Fruit fly (Drosophila melanogaster): ENCODE measurements around the gene CG14949.

Gene CG14949

dm6 chr3L:2647523-2648378, 4.5 kb upstream of the CG14949 start, which contains the start of gene CG1246:
Gene CG1246, plus strand, starts transcription at chr3L:2648048.
- TF ChIP-seq h (GFP tag; optimal IDR thresholded peaks at IDR 0.05) = peak; percentile 41
- no peak for TF ChIP-seq sv (GFP tag; optimal IDR thresholded peaks at IDR 0.05)
- no peak for TF ChIP-seq Myc (optimal IDR thresholded peaks at IDR 0.05)
- peak; percentile 17 for TF ChIP-seq Jra (GFP tag; optimal IDR thresholded peaks at IDR 0.05)
- TF ChIP-seq N (GFP tag; optimal IDR thresholded peaks at IDR 0.05) = no peak
- peak; percentile 4 for TF ChIP-seq rgr (GFP tag; optimal IDR thresholded peaks at IDR 0.05)
- TF ChIP-seq br (GFP tag; optimal IDR thresholded peaks at IDR 0.05) = no peak
- no peak for TF ChIP-seq brk (GFP tag; optimal IDR thresholded peaks at IDR 0.05)
- TF ChIP-seq foxo (GFP tag; optimal IDR thresholded peaks at IDR 0.05) = no peak
- no peak for TF ChIP-seq Rel (GFP tag; optimal IDR thresholded peaks at IDR 0.05)
- TF ChIP-seq Rel (tag; optimal IDR thresholded peaks at IDR 0.05) = peak; percentile 56
- TF ChIP-seq CrebA (GFP tag; optimal IDR thresholded peaks at IDR 0.05; ENCODE audit: borderline replicate concordance) = no peak

- TF ChIP-seq Vsx2 (GFP tag; optimal IDR thresholded peaks at IDR 0.05; ENCODE audit: partially characterized antibody) = no peak
- TF ChIP-seq CG32264 (GFP tag; optimal IDR thresholded peaks at IDR 0.05) = no peak
- no peak for TF ChIP-seq h (GFP tag; optimal IDR thresholded peaks at IDR 0.05)
- no peak for TF ChIP-seq Dfd (GFP tag; optimal IDR thresholded peaks at IDR 0.05)
- TF ChIP-seq dmrt93B (GFP tag; optimal IDR thresholded peaks at IDR 0.05) = no peak
- TF ChIP-seq HLH106 (tag; optimal IDR thresholded peaks at IDR 0.05) = no peak
- TF ChIP-seq Rel (GFP tag; optimal IDR thresholded peaks at IDR 0.05) = no peak
- no peak for TF ChIP-seq Rel (tag; optimal IDR thresholded peaks at IDR 0.05)
- no peak for TF ChIP-seq brk (GFP tag; optimal IDR thresholded peaks at IDR 0.05)
- TF ChIP-seq N (GFP tag; optimal IDR thresholded peaks at IDR 0.05) = no peak
- TF ChIP-seq rgr (GFP tag; optimal IDR thresholded peaks at IDR 0.05) = no peak
- TF ChIP-seq ey (GFP tag; optimal IDR thresholded peaks at IDR 0.05) = no peak
Observed at dm6 chr3L:2645068-2645467, 1.8 kb upstream of the CG14949 start, which contains the start of gene CG1143. Gene CG1143, plus strand, starts transcription at chr3L:2645368.

- TF ChIP-seq h (GFP tag; optimal IDR thresholded peaks at IDR 0.05) = peak; percentile 4
- no peak for TF ChIP-seq br (GFP tag; optimal IDR thresholded peaks at IDR 0.05)
- peak in 1 of 2 experiments; percentile 30 for TF ChIP-seq foxo (GFP tag; optimal IDR thresholded peaks at IDR 0.05)
- TF ChIP-seq jim (GFP tag; optimal IDR thresholded peaks at IDR 0.05) = peak; percentile 87
- TF ChIP-seq rgr (GFP tag; optimal IDR thresholded peaks at IDR 0.05) = peak; percentile 37
- no peak for TF ChIP-seq Hnf4 (GFP tag; optimal IDR thresholded peaks at IDR 0.05)
- no peak for TF ChIP-seq brk (GFP tag; optimal IDR thresholded peaks at IDR 0.05)
- TF ChIP-seq N (GFP tag; optimal IDR thresholded peaks at IDR 0.05) = peak; percentile 60
- peak; percentile 41 for TF ChIP-seq sage (GFP tag; optimal IDR thresholded peaks at IDR 0.05)
Observed at dm6 chr3L:2636023-2636968, 6.9 kb downstream of the CG14949 start.

- TF ChIP-seq sage (GFP tag; optimal IDR thresholded peaks at IDR 0.05) = peak; percentile 35
- peak; percentile 85 for TF ChIP-seq Sp1 (GFP tag; optimal IDR thresholded peaks at IDR 0.05)
- peak; percentile 88 for TF ChIP-seq h (GFP tag; optimal IDR thresholded peaks at IDR 0.05)
- TF ChIP-seq Rel (GFP tag; optimal IDR thresholded peaks at IDR 0.05) = peak; percentile 68
- TF ChIP-seq Rel (tag; optimal IDR thresholded peaks at IDR 0.05) = peak; percentile 11
- TF ChIP-seq Vsx2 (GFP tag; optimal IDR thresholded peaks at IDR 0.05; ENCODE audit: partially characterized antibody) = no peak
- no peak for TF ChIP-seq usp (GFP tag; optimal IDR thresholded peaks at IDR 0.05)
- TF ChIP-seq Jra (GFP tag; optimal IDR thresholded peaks at IDR 0.05) = peak; percentile 26
- TF ChIP-seq Hr83 (GFP tag; optimal IDR thresholded peaks at IDR 0.05; ENCODE audit: poor library complexity, severe bottlenecking) = peak; percentile 78
- TF ChIP-seq tai (GFP tag; optimal IDR thresholded peaks at IDR 0.05) = no peak
- no peak for TF ChIP-seq pan (optimal IDR thresholded peaks at IDR 0.05)
- no peak for TF ChIP-seq jim (GFP tag; optimal IDR thresholded peaks at IDR 0.05)
- peak; percentile 62 for TF ChIP-seq Myc (optimal IDR thresholded peaks at IDR 0.05)
- TF ChIP-seq Hr78 (GFP tag; optimal IDR thresholded peaks at IDR 0.05) = no peak
- TF ChIP-seq woc (GFP tag; optimal IDR thresholded peaks at IDR 0.05) = peak; percentile 44
- TF ChIP-seq CG9705 (GFP tag; optimal IDR thresholded peaks at IDR 0.05) = peak; percentile 86
- TF ChIP-seq dl (GFP tag; optimal IDR thresholded peaks at IDR 0.05; ENCODE audit: insufficient read depth in 1 of 2, partially characterized antibody in 2 of 2) = no peak
- TF ChIP-seq dmrt93B (GFP tag; optimal IDR thresholded peaks at IDR 0.05) = peak; percentile 83
- TF ChIP-seq N (GFP tag; optimal IDR thresholded peaks at IDR 0.05) = peak; percentile 38
- TF ChIP-seq dsf (GFP tag; optimal IDR thresholded peaks at IDR 0.05; ENCODE audit: borderline replicate concordance) = no peak
- TF ChIP-seq Hnf4 (GFP tag; optimal IDR thresholded peaks at IDR 0.05) = peak; percentile 76
- TF ChIP-seq Abd-B (GFP tag; optimal IDR thresholded peaks at IDR 0.05) = no peak
- peak; percentile 93 for TF ChIP-seq rgr (GFP tag; optimal IDR thresholded peaks at IDR 0.05)
- peak; percentile 80 for TF ChIP-seq fru (GFP tag; optimal IDR thresholded peaks at IDR 0.05)
- TF ChIP-seq brk (GFP tag; optimal IDR thresholded peaks at IDR 0.05) = peak; percentile 40
- TF ChIP-seq lola (GFP tag; optimal IDR thresholded peaks at IDR 0.05) = no peak
- TF ChIP-seq psq (GFP tag; optimal IDR thresholded peaks at IDR 0.05) = peak; percentile 99
Observed at dm6 chr3L:2634929-2635799, 8.1 kb downstream of the CG14949 start.
